Fruit fly (Drosophila melanogaster): Measurements from ENCODE around the gene nkd.

Gene nkd

dm6 chr3L:19062472-19063409, 17.5 kb upstream of the nkd start, which contains the start of the genes Ugt316A1 and Sfxn2 (continued):
- TF ChIP-seq CG3065 (GFP tag; optimal IDR thresholded peaks at IDR 0.05) = no peak
- peak; percentile 51; the same call in 1 of the 3 replicates for TF ChIP-seq Optix (GFP tag; IDR thresholded peaks at IDR 0.05)
- TF ChIP-seq E2f2 (GFP tag; IDR thresholded peaks at IDR 0.05) = peak; percentile 64; the same call in 1 of the 2 replicates
- peak; percentile 89 for TF ChIP-seq gfzf (GFP tag; optimal IDR thresholded peaks at IDR 0.05)
- TF ChIP-seq CG9932 (GFP tag; IDR thresholded peaks at IDR 0.05) = peak; percentile 70
- no peak for TF ChIP-seq unpg (GFP tag; optimal IDR thresholded peaks at IDR 0.05)
- TF ChIP-seq run (tag; optimal IDR thresholded peaks at IDR 0.05) = no peak
- TF ChIP-seq insv (GFP tag; optimal IDR thresholded peaks at IDR 0.05) = peak; percentile 43 to 88
- peak; percentile 55 for TF ChIP-seq CrebB (tag; optimal IDR thresholded peaks at IDR 0.05)
- TF ChIP-seq Ada2b (GFP tag; IDR thresholded peaks at IDR 0.05) = peak; percentile 23; the same call in 1 of the 2 replicates
- no peak for TF ChIP-seq CG6254 (GFP tag; optimal IDR thresholded peaks at IDR 0.05)
- peak; percentile 12 for TF ChIP-seq twi (tag; optimal IDR thresholded peaks at IDR 0.05)
- TF ChIP-seq CG10366 (GFP tag; IDR thresholded peaks at IDR 0.05) = peak; percentile 18; the same call in 1 of the 2 replicates
- TF ChIP-seq CG13894 (tag; optimal IDR thresholded peaks at IDR 0.05) = peak; percentile 47
- TF ChIP-seq CG10543 (GFP tag; optimal IDR thresholded peaks at IDR 0.05) = no peak
- peak; percentile 11 for TF ChIP-seq CG30020 (tag; optimal IDR thresholded peaks at IDR 0.05)
- peak; percentile 48; the same call in 1 of the 2 replicates for TF ChIP-seq Awh (GFP tag; IDR thresholded peaks at IDR 0.05)
- TF ChIP-seq CG15601 (tag; optimal IDR thresholded peaks at IDR 0.05) = peak; percentile 42
- peak; percentile 46 for TF ChIP-seq ewg (GFP tag; optimal IDR thresholded peaks at IDR 0.05)
- 0 out of 2 replicates have a peak, but pooled peaks have one; percentile 31 for TF ChIP-seq CG10959 (GFP tag; IDR thresholded peaks at IDR 0.05)
- TF ChIP-seq CG17912 (GFP tag; optimal IDR thresholded peaks at IDR 0.05) = no peak
- TF ChIP-seq Lpt (GFP tag; optimal IDR thresholded peaks at IDR 0.05) = no peak
- peak; percentile 34 to 89 for TF ChIP-seq tll (GFP tag; optimal IDR thresholded peaks at IDR 0.05)
- no peak for TF ChIP-seq onecut (GFP tag; IDR thresholded peaks at IDR 0.05)
- TF ChIP-seq CG8478 (optimal IDR thresholded peaks at IDR 0.05) = peak; percentile 94
- peak; percentile 48 for TF ChIP-seq Sry-δ (GFP tag; optimal IDR thresholded peaks at IDR 0.05)
- TF ChIP-seq pnt (GFP tag; optimal IDR thresholded peaks at IDR 0.05) = peak; percentile 47
- peak; percentile 97 for TF ChIP-seq Sin3A (optimal IDR thresholded peaks at IDR 0.05)
- peak; percentile 75 for TF ChIP-seq lilli (GFP tag; optimal IDR thresholded peaks at IDR 0.05)
- TF ChIP-seq ase (GFP tag; IDR thresholded peaks at IDR 0.05) = 0 out of 3 replicates have a peak, but pooled peaks have one; percentile 21
- peak; percentile 56 for TF ChIP-seq CG6765 (GFP tag; optimal IDR thresholded peaks at IDR 0.05)
- TF ChIP-seq CG4820 (GFP tag; optimal IDR thresholded peaks at IDR 0.05) = peak; percentile 44
- no peak for TF ChIP-seq tio (GFP tag; optimal IDR thresholded peaks at IDR 0.05)
- TF ChIP-seq CG11398 (GFP tag; optimal IDR thresholded peaks at IDR 0.05) = no peak
- peak; percentile 93 for TF ChIP-seq CG15479 (GFP tag; optimal IDR thresholded peaks at IDR 0.05)
- TF ChIP-seq CG1602 (GFP tag; optimal IDR thresholded peaks at IDR 0.05) = peak; percentile 22
- peak; percentile 14 for TF ChIP-seq Antp (GFP tag; optimal IDR thresholded peaks at IDR 0.05)
- peak; percentile 42 for TF ChIP-seq grau (tag; optimal IDR thresholded peaks at IDR 0.05)
- peak; percentile 4 for TF ChIP-seq Bdp1 (GFP tag; optimal IDR thresholded peaks at IDR 0.05)
- TF ChIP-seq CG7786 (GFP tag; optimal IDR thresholded peaks at IDR 0.05) = peak; percentile 33
- TF ChIP-seq cg (GFP tag; optimal IDR thresholded peaks at IDR 0.05) = peak; percentile 89
- no peak for TF ChIP-seq CG5180 (GFP tag; optimal IDR thresholded peaks at IDR 0.05)
- peak; percentile 9 for TF ChIP-seq Camta (GFP tag; optimal IDR thresholded peaks at IDR 0.05)
- no peak for TF ChIP-seq HLH54F (GFP tag; optimal IDR thresholded peaks at IDR 0.05)
- TF ChIP-seq CG12299 (tag; optimal IDR thresholded peaks at IDR 0.05) = peak; percentile 55
- peak; percentile 42 for TF ChIP-seq oc (tag; optimal IDR thresholded peaks at IDR 0.05)
- peak; percentile 16 for TF ChIP-seq CG5245 (GFP tag; optimal IDR thresholded peaks at IDR 0.05)
- peak; percentile 7; the same call in 1 of the 2 replicates for TF ChIP-seq H2.0 (GFP tag; IDR thresholded peaks at IDR 0.05)
- no peak for TF ChIP-seq vnd (GFP tag; IDR thresholded peaks at IDR 0.05; ENCODE audit: partially characterized antibody)
